Worm (Caenorhabditis elegans) whole organism, L4 larva: Measurements from ENCODE around the gene F55B12.2.

Experiments used
- fos-1 ChIP-seq: fragments of 150-350 bp; optimal IDR thresholded peaks from 2 replicates; lab custom pipeline; 2014; ENCODE audit warnings: missing biosample characterization, missing genetic modification characterization
- nhr-76 ChIP-seq: fragments of 150-350 bp; optimal IDR thresholded peaks from 2 replicates; lab custom pipeline; 2014; ENCODE audit warnings: missing biosample characterization, missing genetic modification characterization

DNA sequence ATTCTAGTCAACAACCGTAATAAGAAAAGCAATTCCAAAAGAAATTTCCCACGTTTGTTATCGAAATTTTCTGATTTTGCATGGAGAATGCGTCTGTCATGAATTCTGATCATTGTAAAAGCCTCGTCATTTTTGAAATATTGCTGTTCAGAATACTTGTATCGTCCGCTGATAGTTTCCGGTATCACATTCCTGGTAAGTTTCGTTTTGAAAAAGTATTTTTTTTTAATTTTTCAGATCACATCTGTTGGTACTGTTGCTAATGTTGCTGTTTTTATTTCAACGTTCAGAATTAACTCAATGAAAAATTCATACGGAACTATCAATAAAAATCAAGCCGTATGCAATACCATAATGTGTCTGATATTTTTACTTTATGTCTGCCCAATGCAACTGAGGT lies 24.1 kb upstream of the F55B12.2 start, which contains the start of gene srx-17:
- TF ChIP-seq nhr-76 (no peak), fos-1 (tag; lab: Kevin White, UChicago) (no peak)
